Fruit fly (Drosophila melanogaster) whole organism, embryonic: ENCODE measurements around the gene Mtpalpha.

Experiments used
- Adf1 ChIP-seq: fragments of 200-800 bp; sonication (Bioruptor generic); IDR thresholded peaks from 2 replicates; pipeline ENCODE4 v1.3.6; 2022; ENCODE audit warnings: missing biosample characterization, missing genetic modification characterization
- C15 ChIP-seq: fragments of 200-800 bp; sonication (Bioruptor generic); IDR thresholded peaks from 3 replicates; pipeline ENCODE4 v1.3.6; 2022; ENCODE audit warnings: missing biosample characterization, missing genetic modification characterization
- CG10431 ChIP-seq: fragments of 200-800 bp; sonication (Bioruptor generic); optimal IDR thresholded peaks from 3 replicates; lab custom pipeline; 2018; ENCODE audit warnings: missing biosample characterization, mild to moderate bottlenecking, missing genetic modification characterization
- CG10543 ChIP-seq: fragments of 200-800 bp; sonication (Bioruptor generic); optimal IDR thresholded peaks from 3 replicates; lab custom pipeline; 2017; ENCODE audit warnings: missing biosample characterization, mild to moderate bottlenecking, missing genetic modification characterization, moderate library complexity
- CG10979 ChIP-seq: fragments of 200-800 bp; sonication (Bioruptor generic); optimal IDR thresholded peaks from 2 replicates; lab custom pipeline; 2018; ENCODE audit warnings: missing biosample characterization, mild to moderate bottlenecking, missing genetic modification characterization, moderate library complexity
- CG11247 ChIP-seq: fragments of 200-800 bp; sonication (Bioruptor generic); IDR thresholded peaks from 2 replicates; pipeline ENCODE4 v1.3.6; 2022; ENCODE audit warnings: missing biosample characterization, missing genetic modification characterization
- CG11456 ChIP-seq: fragments of 200-800 bp; sonication (Bioruptor generic); IDR thresholded peaks from 3 replicates; pipeline ENCODE4 v1.3.6; 2022; ENCODE audit warnings: missing biosample characterization, missing genetic modification characterization
- CG14441 ChIP-seq: fragments of 200-800 bp; sonication (Bioruptor generic); IDR thresholded peaks from 2 replicates; pipeline ENCODE4 v1.3.6; 2022; ENCODE audit warnings: missing biosample characterization, missing genetic modification characterization
- CG17361 ChIP-seq: fragments of 200-800 bp; sonication (Bioruptor generic); IDR thresholded peaks from 3 replicates; pipeline ENCODE4 v1.3.6; 2022; ENCODE audit warnings: missing biosample characterization, missing genetic modification characterization
- CG17912 ChIP-seq: fragments of 200-800 bp; sonication (Bioruptor generic); optimal IDR thresholded peaks from 2 replicates; lab custom pipeline; 2018; ENCODE audit warnings: missing biosample characterization, mild to moderate bottlenecking, missing genetic modification characterization
- CG32767 ChIP-seq: fragments of 200-800 bp; sonication (Bioruptor generic); IDR thresholded peaks from 2 replicates; pipeline ENCODE4 v1.3.6; 2022; ENCODE audit warnings: missing biosample characterization, missing genetic modification characterization
- CG34376 ChIP-seq: fragments of 200-800 bp; sonication (Bioruptor generic); optimal IDR thresholded peaks from 2 replicates; lab custom pipeline; 2018; ENCODE audit warnings: missing biosample characterization, mild to moderate bottlenecking, missing genetic modification characterization
- CG3995 ChIP-seq: fragments of 200-800 bp; sonication (Bioruptor generic); optimal IDR thresholded peaks from 3 replicates; lab custom pipeline; 2016; ENCODE audit warnings: missing biosample characterization, missing genetic modification characterization
- CG4360 ChIP-seq: fragments of 200-800 bp; sonication (Bioruptor generic); IDR thresholded peaks from 2 replicates; pipeline ENCODE4 v1.3.6; 2022; ENCODE audit warnings: missing biosample characterization, missing genetic modification characterization
- CG5245 ChIP-seq: fragments of 200-800 bp; sonication (Bioruptor generic); optimal IDR thresholded peaks from 3 replicates; lab custom pipeline; 2016; ENCODE audit warnings: missing biosample characterization, missing genetic modification characterization
- CG6791 ChIP-seq: fragments of 200-800 bp; sonication (Bioruptor generic); IDR thresholded peaks from 3 replicates; pipeline ENCODE4 v1.3.6; 2022; ENCODE audit warnings: missing biosample characterization, missing genetic modification characterization; ENCODE audit not compliant: partially characterized antibody
- CG7271 ChIP-seq: fragments of 200-800 bp; sonication (Bioruptor generic); optimal IDR thresholded peaks from 2 replicates; lab custom pipeline; 2018; ENCODE audit warnings: missing biosample characterization, mild to moderate bottlenecking, missing genetic modification characterization, moderate library complexity
- CG7745 ChIP-seq: fragments of 200-800 bp; sonication (Bioruptor generic); optimal IDR thresholded peaks from 2 replicates; lab custom pipeline; 2018; ENCODE audit warnings: missing biosample characterization, mild to moderate bottlenecking, missing genetic modification characterization, moderate library complexity
- CG7786 ChIP-seq: fragments of 200-800 bp; sonication (Bioruptor generic); optimal IDR thresholded peaks from 2 replicates; lab custom pipeline; 2016; ENCODE audit warnings: missing biosample characterization, missing genetic modification characterization
- CG8281 ChIP-seq: fragments of 200-800 bp; sonication (Bioruptor generic); optimal IDR thresholded peaks from 2 replicates; lab custom pipeline; 2018; ENCODE audit warnings: missing biosample characterization, mild to moderate bottlenecking, missing genetic modification characterization, moderate library complexity
- CHES-1-like ChIP-seq: fragments of 200-800 bp; sonication (Bioruptor generic); optimal IDR thresholded peaks from 2 replicates; lab custom pipeline; 2016; ENCODE audit warnings: missing biosample characterization, missing genetic modification characterization
- D19B ChIP-seq: fragments of 200-800 bp; sonication (Bioruptor generic); optimal IDR thresholded peaks from 2 replicates; lab custom pipeline; 2017; ENCODE audit warnings: missing biosample characterization, mild to moderate bottlenecking, missing genetic modification characterization
- Dip3 ChIP-seq: fragments of 200-800 bp; sonication (Bioruptor generic); optimal IDR thresholded peaks from 3 replicates; lab custom pipeline; 2016; ENCODE audit warnings: missing biosample characterization, missing genetic modification characterization
- Fer3 ChIP-seq: fragments of 200-800 bp; sonication (Bioruptor generic); optimal IDR thresholded peaks from 2 replicates; lab custom pipeline; 2018; ENCODE audit warnings: missing biosample characterization, mild to moderate bottlenecking, missing genetic modification characterization, moderate library complexity
- Hand ChIP-seq: fragments of 200-800 bp; sonication (Bioruptor generic); optimal IDR thresholded peaks from 2 replicates; lab custom pipeline; 2017; ENCODE audit warnings: mild to moderate bottlenecking, missing biosample characterization, missing genetic modification reagents, missing genetic modification characterization
- Hmr ChIP-seq: fragments of 200-800 bp; sonication (Bioruptor generic); optimal IDR thresholded peaks from 3 replicates; lab custom pipeline; 2017; ENCODE audit warnings: mild to moderate bottlenecking, missing biosample characterization, missing genetic modification reagents, missing genetic modification characterization
- Hr39 ChIP-seq: fragments of >200 bp; optimal IDR thresholded peaks from 2 replicates; lab custom pipeline; 2017
- Usf ChIP-seq: fragments of 200-800 bp; sonication (Bioruptor generic); optimal IDR thresholded peaks from 2 replicates; lab custom pipeline; 2017; ENCODE audit warnings: missing genotype, missing biosample characterization, missing genetic modification characterization
- ara ChIP-seq: fragments of 200-800 bp; sonication (Bioruptor generic); IDR thresholded peaks from 2 replicates; pipeline ENCODE4 v1.3.6; 2022; ENCODE audit warnings: missing biosample characterization, missing genetic modification characterization
- bcd ChIP-seq: fragments of 200-800 bp; sonication (Bioruptor generic); optimal IDR thresholded peaks from 2 replicates; lab custom pipeline; 2017; ENCODE audit warnings: missing biosample characterization, mild to moderate bottlenecking, missing genetic modification characterization
- cato ChIP-seq: fragments of 200-800 bp; sonication (Bioruptor generic); optimal IDR thresholded peaks from 2 replicates; lab custom pipeline; 2016; ENCODE audit warnings: missing biosample characterization, missing genetic modification characterization, borderline replicate concordance
- chn ChIP-seq: fragments of 200-800 bp; sonication (Bioruptor generic); optimal IDR thresholded peaks from 2 replicates; lab custom pipeline; 2016; ENCODE audit warnings: missing biosample characterization, missing genetic modification characterization
- crol ChIP-seq: fragments of 200-800 bp; sonication (Bioruptor generic); IDR thresholded peaks from 2 replicates; pipeline ENCODE4 v1.3.6; 2022; ENCODE audit warnings: missing biosample characterization, missing genetic modification characterization
- dan ChIP-seq: fragments of 200-800 bp; sonication (Bioruptor generic); IDR thresholded peaks from 2 replicates; pipeline ENCODE4 v1.3.6; 2022; ENCODE audit warnings: missing biosample characterization, missing genetic modification characterization
- fd64A ChIP-seq: fragments of 200-800 bp; sonication (Bioruptor generic); optimal IDR thresholded peaks from 3 replicates; lab custom pipeline; 2018; ENCODE audit warnings: missing biosample characterization, mild to moderate bottlenecking, missing genetic modification characterization
- gsb-n ChIP-seq: fragments of 200-800 bp; sonication (Bioruptor generic); optimal IDR thresholded peaks from 3 replicates; lab custom pipeline; 2018; ENCODE audit warnings: missing biosample characterization, mild to moderate bottlenecking, missing genetic modification characterization
- kni ChIP-seq: fragments of 200-800 bp; sonication (Bioruptor generic); optimal IDR thresholded peaks from 3 replicates; lab custom pipeline; 2017; ENCODE audit warnings: mild to moderate bottlenecking, missing biosample characterization, missing genetic modification reagents, missing genetic modification characterization
- lilli ChIP-seq: fragments of 200-800 bp; sonication (Bioruptor generic); optimal IDR thresholded peaks from 3 replicates; lab custom pipeline; 2016; ENCODE audit warnings: missing biosample characterization, missing genetic modification characterization
- lmd ChIP-seq: fragments of 200-800 bp; sonication (Bioruptor generic); IDR thresholded peaks from 2 replicates; pipeline ENCODE4 v1.3.6; 2022; ENCODE audit warnings: missing biosample characterization, missing genetic modification characterization
- lov ChIP-seq, 2 experiments: fragments of 200-800 bp in 1 of 2; fragments of >200 bp in 1 of 2; sonication (Bioruptor generic) in 1 of 2; IDR thresholded peaks in 1 of 2; optimal IDR thresholded peaks in 1 of 2; 2 replicates in 1 of 2; 3 replicates in 1 of 2; pipeline versions ENCODE4 v1.3.6 to Lab custom; 2017 to 2022; ENCODE audit warnings: missing biosample characterization in 1 of 2, missing genetic modification characterization in 1 of 2
- nau ChIP-seq: fragments of 200-800 bp; sonication (Bioruptor generic); optimal IDR thresholded peaks from 3 replicates; lab custom pipeline; 2017; ENCODE audit warnings: missing biosample characterization, mild to moderate bottlenecking, missing genetic modification characterization, missing genetic modification reagents
- oc ChIP-seq: fragments of 200-800 bp; sonication (Bioruptor generic); optimal IDR thresholded peaks from 2 replicates; lab custom pipeline; 2018; ENCODE audit warnings: missing biosample characterization, mild to moderate bottlenecking, missing genetic modification characterization, moderate library complexity
- prd ChIP-seq, 3 experiments: fragments of >200 bp in 2 of 3; fragments of 200-800 bp in 1 of 3; sonication (Bioruptor generic) in 1 of 3; optimal IDR thresholded peaks in 2 of 3; IDR thresholded peaks in 1 of 3; 2 replicates in 2 of 3; 3 replicates in 1 of 3; pipeline versions ENCODE4 v1.3.6 to Lab custom; 2017 to 2022; ENCODE audit warnings: missing biosample characterization in 1 of 3, missing genetic modification characterization in 1 of 3
- ro ChIP-seq: fragments of 200-800 bp; sonication (Bioruptor generic); IDR thresholded peaks from 2 replicates; pipeline ENCODE4 v1.3.6; 2022; ENCODE audit warnings: missing biosample characterization, missing genetic modification characterization
- row ChIP-seq: fragments of 200-800 bp; sonication (Bioruptor generic); IDR thresholded peaks from 3 replicates; pipeline ENCODE4 v1.3.6; 2022; ENCODE audit warnings: missing biosample characterization, missing genetic modification characterization
- scrt ChIP-seq: fragments of 200-800 bp; sonication (Bioruptor generic); optimal IDR thresholded peaks from 2 replicates; lab custom pipeline; 2018; ENCODE audit warnings: missing biosample characterization, mild to moderate bottlenecking, missing genetic modification characterization, moderate library complexity
- sim ChIP-seq: fragments of 200-800 bp; sonication (Bioruptor generic); IDR thresholded peaks from 2 replicates; pipeline ENCODE4 v1.3.6; 2022; ENCODE audit warnings: missing biosample characterization, missing genetic modification characterization
- sima ChIP-seq: fragments of 200-800 bp; sonication (Bioruptor generic); optimal IDR thresholded peaks from 2 replicates; lab custom pipeline; 2016; ENCODE audit warnings: missing biosample characterization, missing genetic modification characterization
- stc ChIP-seq: fragments of 200-800 bp; sonication (Bioruptor generic); IDR thresholded peaks from 2 replicates; pipeline ENCODE4 v1.3.6; 2022; ENCODE audit warnings: missing biosample characterization, missing genetic modification characterization
- zen2 ChIP-seq: fragments of 200-800 bp; sonication (Bioruptor generic); IDR thresholded peaks from 3 replicates; pipeline ENCODE4 v1.3.6; 2022; ENCODE audit warnings: missing biosample characterization, missing genetic modification characterization; ENCODE audit not compliant: partially characterized antibody

The Mtpalpha gene

DNA sequence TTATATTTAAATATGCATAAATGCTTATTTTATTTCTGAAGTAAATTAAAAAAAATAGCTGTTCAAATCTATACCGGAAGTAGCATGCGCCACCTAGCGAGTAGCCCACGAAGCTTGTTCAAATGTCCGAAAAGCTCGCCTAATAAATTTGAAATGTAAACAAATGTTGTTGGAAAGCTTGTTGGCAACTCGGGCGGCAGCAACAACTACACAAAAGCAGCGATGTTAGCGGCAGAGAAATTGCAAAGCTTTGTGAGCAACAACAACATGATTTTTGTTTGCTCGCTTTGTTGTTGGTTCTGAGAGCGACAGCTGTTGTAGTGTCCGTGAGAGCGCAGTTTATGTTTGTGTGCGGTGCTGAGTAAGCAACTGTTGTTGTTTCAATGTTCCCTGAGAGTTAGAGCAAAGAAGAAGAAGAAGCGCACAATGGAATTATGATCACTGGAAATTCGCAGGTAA is 9.1 kb downstream of the Mtpalpha start (continued):
- peak; percentile 98 for TF ChIP-seq Hand (GFP tag; lab: Kevin White, UChicago)
- peak; percentile 80 for TF ChIP-seq lmd (GFP tag; lab: Robert Waterston, UW)
- peak; percentile 96 for TF ChIP-seq CG5245
- TF ChIP-seq Usf (GFP tag; lab: Kevin White, UChicago) = peak; percentile 61
- peak; percentile 98 for TF ChIP-seq stc
- peak; percentile 75 for TF ChIP-seq CG7745 (tag; lab: Kevin White, UChicago)
- TF ChIP-seq nau (GFP tag; lab: Kevin White, UChicago) = peak; percentile 100
- peak; percentile 95 for TF ChIP-seq C15
- TF ChIP-seq CG7271 = peak; percentile 97
- TF ChIP-seq zen2 = no peak
- peak; percentile 64 for TF ChIP-seq row (GFP tag; lab: Robert Waterston, UW)
- no peak for TF ChIP-seq CG6791 (GFP tag; lab: Robert Waterston, UW)
- TF ChIP-seq CG34376 = peak; percentile 100
- peak; percentile 85 for TF ChIP-seq ara
- peak; percentile 71 for TF ChIP-seq crol (GFP tag; lab: Robert Waterston, UW)
- no peak for TF ChIP-seq dan (GFP tag; lab: Robert Waterston, UW)
- peak; percentile 99 for TF ChIP-seq scrt
- peak; percentile 91 for TF ChIP-seq CG10979 (tag; lab: Kevin White, UChicago)
- TF ChIP-seq gsb-n (tag; lab: Kevin White, UChicago) = peak; percentile 97
- peak; percentile 100 for TF ChIP-seq fd64A (GFP tag; lab: Kevin White, UChicago)
- TF ChIP-seq chn (GFP tag; lab: Kevin White, UChicago) = peak; percentile 90
- TF ChIP-seq CHES-1-like (GFP tag; lab: Kevin White, UChicago) = peak; percentile 97
- peak; percentile 93 for TF ChIP-seq CG17361 (GFP tag; lab: Robert Waterston, UW)
- TF ChIP-seq sim (GFP tag; lab: Robert Waterston, UW) = peak; percentile 93
- peak; percentile 91 for TF ChIP-seq CG8281 (tag; lab: Kevin White, UChicago)
- TF ChIP-seq lov (optimal IDR thresholded peaks at IDR 0.05; lab: Kevin White, UChicago) = no peak
- peak; percentile 97 for TF ChIP-seq lov (GFP tag; IDR thresholded peaks at IDR 0.05; lab: Robert Waterston, UW)
- peak; percentile 98 for TF ChIP-seq kni (GFP tag; lab: Kevin White, UChicago)
- TF ChIP-seq CG7786 (GFP tag; lab: Kevin White, UChicago) = peak; percentile 74
- TF ChIP-seq ro = peak; percentile 72; the same call in 1 of the 2 replicates
- peak; percentile 99 for TF ChIP-seq bcd
- peak; percentile 98 for TF ChIP-seq oc
- TF ChIP-seq CG4360 = peak; percentile 94
- peak; percentile 91 for TF ChIP-seq lilli
- peak; percentile 94 for TF ChIP-seq D19B (GFP tag; lab: Kevin White, UChicago)
- TF ChIP-seq CG10543 = peak; percentile 99
- no peak for TF ChIP-seq Hr39 (lab: Kevin White, UChicago)
- TF ChIP-seq CG3995 (GFP tag; lab: Kevin White, UChicago) = peak; percentile 81
- peak; percentile 91 for TF ChIP-seq sima (GFP tag; lab: Kevin White, UChicago)
- TF ChIP-seq prd (optimal IDR thresholded peaks at IDR 0.05; lab: Kevin White, UChicago) = no peak
- TF ChIP-seq prd (GFP tag; IDR thresholded peaks at IDR 0.05; lab: Robert Waterston, UW) = peak; percentile 72
- peak; percentile 92 for TF ChIP-seq Dip3 (GFP tag; lab: Kevin White, UChicago)
- peak; percentile 99 for TF ChIP-seq CG10431 (GFP tag; lab: Kevin White, UChicago)
- TF ChIP-seq Fer3 (tag; lab: Kevin White, UChicago) = peak; percentile 99
- peak; percentile 94 for TF ChIP-seq CG32767 (GFP tag; lab: Robert Waterston, UW)
- peak; percentile 95 for TF ChIP-seq Adf1
- peak; percentile 100 for TF ChIP-seq CG17912 (GFP tag; lab: Kevin White, UChicago)
- TF ChIP-seq Hmr = peak; percentile 100
- TF ChIP-seq CG14441 (GFP tag; lab: Robert Waterston, UW) = peak; percentile 89
- peak; percentile 97 for TF ChIP-seq CG11247 (GFP tag; lab: Robert Waterston, UW)
- TF ChIP-seq CG11456 = peak; percentile 98
- TF ChIP-seq cato (GFP tag; lab: Kevin White, UChicago) = peak; percentile 86
